Worm (Caenorhabditis elegans): ENCODE data around the gene F15G9.6.

- TF ChIP-seq tab-1 (GFP tag; IDR thresholded peaks at IDR 0.05) (no peak), ref-1 (GFP tag; conservative IDR thresholded peaks at IDR 0.05) (no peak), flt-1 (GFP tag; IDR thresholded peaks at IDR 0.05) (no peak), cog-1 (tag; optimal IDR thresholded peaks at IDR 0.05) (no peak), med-1 (GFP tag; optimal IDR thresholded peaks at IDR 0.05; ENCODE audit: insufficient read depth) (no peak), ztf-29 (GFP tag; IDR thresholded peaks at IDR 0.05) (no peak), klf-2 (GFP tag; conservative IDR thresholded peaks at IDR 0.05) (no peak), ztf-23 (GFP tag; IDR thresholded peaks at IDR 0.05) (no peak), T22C8.4 (GFP tag; IDR thresholded peaks at IDR 0.05) (no peak)
These were observed 6.8 kb upstream of the F15G9.6 start for ce11 chrX:9702790-9703189.

All from whole organism, midembryonic.